Worm (Caenorhabditis elegans) whole organism, early embryonic: ENCODE results near the gene C24H11.5.
"Not testable (repeated sequence)": the region's sequence is repeated elsewhere in the genome, so short reads cannot be mapped to it uniquely, and the experiment has no call there.

Experiments
- ama-1 ChIP-seq: fragments of 150-350 bp; optimal IDR thresholded peaks from 2 replicates; lab custom pipeline; 2014
- hmg-4 ChIP-seq: fragments of 200-800 bp; sonication (Bioruptor generic); optimal IDR thresholded peaks from 2 replicates; lab custom pipeline; 2018; ENCODE audit warnings: mild to moderate bottlenecking, missing genetic modification characterization, missing compliant biosample characterization
- sea-1 ChIP-seq: fragments of 200-800 bp; sonication (Bioruptor generic); conservative IDR thresholded peaks from 2 replicates; pipeline ENCODE4 v1.3.6; 2022; ENCODE audit warnings: missing genetic modification characterization, missing compliant biosample characterization
- tra-4 ChIP-seq: sonication (generic microtip); optimal IDR thresholded peaks from 2 replicates; lab custom pipeline; 2017; ENCODE audit warnings: missing genetic modification characterization, missing compliant biosample characterization

DNA sequence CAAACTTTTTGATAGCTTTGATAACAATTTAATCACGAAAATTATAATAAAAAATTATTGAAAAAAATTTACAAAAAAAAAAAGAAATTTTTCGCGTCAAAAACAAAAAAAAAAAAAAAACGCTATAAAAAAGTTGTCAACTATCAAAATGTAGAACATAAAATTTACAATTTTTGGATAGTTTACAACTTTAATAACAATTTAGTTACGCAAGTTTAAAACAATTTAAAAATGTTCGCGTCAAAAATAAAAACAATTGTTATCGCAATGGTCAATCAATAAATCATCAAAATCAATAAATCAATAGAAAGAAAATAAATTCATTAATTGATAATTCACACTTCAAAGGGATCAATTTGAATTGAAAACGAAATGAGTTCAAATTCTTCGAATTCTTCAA is 7.3 kb downstream of the C24H11.5 start, which contains the start of gene C24H11.1:
- not testable (repeated sequence) for TF ChIP-seq ama-1; tra-4 (tag; lab: Kevin White, UChicago); hmg-4 (GFP tag; lab: Kevin White, UChicago); sea-1 (GFP tag; lab: Robert Waterston, UW)
